Worm (Caenorhabditis elegans): ENCODE data around the gene grsp-4.

- no peak for TF ChIP-seq nhr-11 (tag; optimal IDR thresholded peaks at IDR 0.05)
- no peak for TF ChIP-seq ceh-6 (GFP tag; optimal IDR thresholded peaks at IDR 0.05)
- TF ChIP-seq unc-86 (tag; optimal IDR thresholded peaks at IDR 0.05): no peak
- TF ChIP-seq nhr-232 (tag; optimal IDR thresholded peaks at IDR 0.05): no peak
- TF ChIP-seq pha-4 (tag; optimal IDR thresholded peaks at IDR 0.05): no peak
- TF ChIP-seq nfya-1 (tag; optimal IDR thresholded peaks at IDR 0.05): no peak
- no peak for TF ChIP-seq ahr-1 (tag; optimal IDR thresholded peaks at IDR 0.05)
- no peak for TF ChIP-seq elt-4 (tag; optimal IDR thresholded peaks at IDR 0.05)
- no peak for TF ChIP-seq ets-4 (tag; optimal IDR thresholded peaks at IDR 0.05)
Observed at ce11 chrV:7609698-7610420, 14.9 kb upstream of the grsp-4 start, which contains the start of the genes folt-3 and clec-214.
